Worm (Caenorhabditis elegans) whole organism, L3 larva: ENCODE data around the gene C12D5.5.
"Not testable (repeated sequence)": the region's sequence is repeated elsewhere in the genome, so short reads cannot be mapped to it uniquely, and the experiment has no call there.

Source experiments
- R02D3.7 ChIP-seq: fragments of 150-350 bp; optimal IDR thresholded peaks from 2 replicates; lab custom pipeline; 2014; ENCODE audit warnings: missing biosample characterization, missing genetic modification characterization
- ZK546.5 ChIP-seq: sonication (generic microtip); optimal IDR thresholded peaks from 2 replicates; lab custom pipeline; 2017; ENCODE audit warnings: missing biosample characterization, missing genetic modification characterization
- aly-2 ChIP-seq: fragments of 150-350 bp; optimal IDR thresholded peaks from 2 replicates; lab custom pipeline; 2014; ENCODE audit warnings: missing biosample characterization, missing genetic modification characterization
- ama-1 ChIP-seq: fragments of 150-350 bp; optimal IDR thresholded peaks from 2 replicates; lab custom pipeline; 2018
- ceh-16 ChIP-seq: sonication (generic microtip); optimal IDR thresholded peaks from 2 replicates; lab custom pipeline; 2017; ENCODE audit warnings: missing biosample characterization, missing genetic modification characterization
- ceh-28 ChIP-seq: fragments of 150-350 bp; optimal IDR thresholded peaks from 2 replicates; lab custom pipeline; 2014; ENCODE audit warnings: missing biosample characterization, missing genetic modification reagents, missing genetic modification characterization
- ceh-82 ChIP-seq: fragments of 150-350 bp; optimal IDR thresholded peaks from 2 replicates; lab custom pipeline; 2014; ENCODE audit warnings: missing biosample characterization, missing genetic modification characterization
- ceh-9 ChIP-seq: sonication (generic microtip); optimal IDR thresholded peaks from 2 replicates; lab custom pipeline; 2018; ENCODE audit warnings: missing biosample characterization, missing genetic modification characterization
- daf-12 ChIP-seq: fragments of 150-350 bp; optimal IDR thresholded peaks from 2 replicates; lab custom pipeline; 2014; ENCODE audit warnings: missing biosample characterization, missing genetic modification reagents, missing genetic modification characterization
- egl-27 ChIP-seq: sonication (generic microtip); optimal IDR thresholded peaks from 4 replicates; lab custom pipeline; 2017; ENCODE audit warnings: missing biosample characterization, missing genetic modification reagents, missing genetic modification characterization
- elt-2 ChIP-seq: sonication (generic microtip); optimal IDR thresholded peaks from 2 replicates; lab custom pipeline; 2016; ENCODE audit warnings: missing genetic modification reagents, mild to moderate bottlenecking, missing genetic modification characterization, missing compliant biosample characterization
- elt-3 ChIP-seq, 3 experiments: fragments of 150-350 bp in 1 of 3; sonication (generic microtip) in 2 of 3; optimal IDR thresholded peaks; 2 replicates in 2 of 3; 4 replicates in 1 of 3; lab custom pipeline; 2014 to 2017; ENCODE audit warnings: missing biosample characterization in 3 of 3, missing genetic modification characterization in 3 of 3
- eor-1 ChIP-seq, 2 experiments: fragments of 150-350 bp; optimal IDR thresholded peaks; 2 replicates each; lab custom pipeline; 2014 to 2018; ENCODE audit warnings: missing biosample characterization in 2 of 2, missing genetic modification characterization in 2 of 2
- fkh-2 ChIP-seq: fragments of 150-350 bp; optimal IDR thresholded peaks from 2 replicates; lab custom pipeline; 2014; ENCODE audit warnings: missing biosample characterization, missing genetic modification reagents, missing genetic modification characterization
- fos-1 ChIP-seq: fragments of 150-350 bp; optimal IDR thresholded peaks from 2 replicates; lab custom pipeline; 2014; ENCODE audit warnings: missing biosample characterization, missing genetic modification characterization
- hmg-11 ChIP-seq: sonication (generic microtip); optimal IDR thresholded peaks from 2 replicates; lab custom pipeline; 2016; ENCODE audit warnings: missing genetic modification characterization, missing compliant biosample characterization
- lsy-12 ChIP-seq: sonication (generic microtip); optimal IDR thresholded peaks from 2 replicates; lab custom pipeline; 2016; ENCODE audit warnings: mild to moderate bottlenecking, missing genetic modification characterization, missing compliant biosample characterization
- mdl-1 ChIP-seq: fragments of 150-350 bp; optimal IDR thresholded peaks from 2 replicates; lab custom pipeline; 2014; ENCODE audit warnings: missing biosample characterization, missing genetic modification characterization
- mml-1 ChIP-seq: fragments of 150-350 bp; sonication (generic microtip); optimal IDR thresholded peaks from 3 replicates; lab custom pipeline; 2014; ENCODE audit warnings: missing biosample characterization, missing genetic modification characterization
- nfya-1 ChIP-seq: sonication (generic microtip); optimal IDR thresholded peaks from 2 replicates; lab custom pipeline; 2017; ENCODE audit warnings: missing genetic modification characterization, mild to moderate bottlenecking, missing compliant biosample characterization, antibody characterized with exemption, moderate library complexity; ENCODE audit not compliant: insufficient read depth
- nhr-11 ChIP-seq: fragments of 150-350 bp; optimal IDR thresholded peaks from 2 replicates; lab custom pipeline; 2014; ENCODE audit warnings: missing biosample characterization, missing genetic modification characterization
- nhr-12 ChIP-seq: fragments of 150-350 bp; optimal IDR thresholded peaks from 2 replicates; lab custom pipeline; 2014; ENCODE audit warnings: missing biosample characterization, missing genetic modification characterization
- nhr-237 ChIP-seq: fragments of 150-350 bp; optimal IDR thresholded peaks from 2 replicates; lab custom pipeline; 2014; ENCODE audit warnings: missing biosample characterization, missing genetic modification characterization
- nhr-25 ChIP-seq: sonication (generic microtip); optimal IDR thresholded peaks from 2 replicates; lab custom pipeline; 2017; ENCODE audit warnings: missing biosample characterization, missing genetic modification characterization
- nhr-28 ChIP-seq: fragments of 150-350 bp; optimal IDR thresholded peaks from 2 replicates; lab custom pipeline; 2014; ENCODE audit warnings: missing biosample characterization, missing genetic modification characterization
- nhr-43 ChIP-seq: sonication (generic microtip); optimal IDR thresholded peaks from 2 replicates; lab custom pipeline; 2016; ENCODE audit warnings: mild to moderate bottlenecking, missing genetic modification characterization, missing compliant biosample characterization; ENCODE audit not compliant: poor library complexity, severe bottlenecking
- nhr-67 ChIP-seq: fragments of 150-350 bp; optimal IDR thresholded peaks from 2 replicates; lab custom pipeline; 2014; ENCODE audit warnings: missing biosample characterization, missing genetic modification characterization
- nhr-77 ChIP-seq: fragments of 150-350 bp; optimal IDR thresholded peaks from 2 replicates; lab custom pipeline; 2014; ENCODE audit warnings: missing biosample characterization, missing genetic modification characterization
- pha-4 ChIP-seq: fragments of 150-350 bp; optimal IDR thresholded peaks from 2 replicates; lab custom pipeline; 2014; ENCODE audit warnings: missing biosample characterization, missing genetic modification reagents, missing genetic modification characterization
- sea-2 ChIP-seq: fragments of 150-350 bp; sonication (generic microtip); optimal IDR thresholded peaks from 4 replicates; lab custom pipeline; 2014; ENCODE audit warnings: missing biosample characterization, missing genetic modification reagents, missing genetic modification characterization
- skn-1 ChIP-seq: fragments of 150-350 bp; optimal IDR thresholded peaks from 2 replicates; lab custom pipeline; 2014; ENCODE audit warnings: missing biosample characterization, missing genetic modification characterization
- snpc-4 ChIP-seq: fragments of 150-350 bp; optimal IDR thresholded peaks from 2 replicates; lab custom pipeline; 2014; ENCODE audit warnings: missing biosample characterization, missing genetic modification characterization
- tbx-2 ChIP-seq: sonication (generic microtip); optimal IDR thresholded peaks from 2 replicates; lab custom pipeline; 2016; ENCODE audit warnings: mild to moderate bottlenecking, missing genetic modification characterization, missing compliant biosample characterization
- unc-39 ChIP-seq: sonication (generic microtip); optimal IDR thresholded peaks from 4 replicates; lab custom pipeline; 2017; ENCODE audit warnings: missing biosample characterization, missing genetic modification characterization
- unc-62 ChIP-seq: fragments of 150-350 bp; sonication (generic microtip); optimal IDR thresholded peaks from 4 replicates; lab custom pipeline; 2014; ENCODE audit warnings: missing biosample characterization, missing genetic modification reagents, missing genetic modification characterization
- zag-1 ChIP-seq: fragments of 150-350 bp; optimal IDR thresholded peaks from 2 replicates; lab custom pipeline; 2014; ENCODE audit warnings: missing biosample characterization, missing genetic modification characterization
- ztf-11 ChIP-seq: fragments of 150-350 bp; optimal IDR thresholded peaks from 2 replicates; lab custom pipeline; 2014; ENCODE audit warnings: missing biosample characterization, missing genetic modification characterization
- ztf-4 ChIP-seq: fragments of 150-350 bp; optimal IDR thresholded peaks from 2 replicates; lab custom pipeline; 2014; ENCODE audit warnings: missing biosample characterization, missing genetic modification characterization

The C12D5.5 gene

ce11 chrV:7696842-7697241 lies 28.8 kb downstream of the C12D5.5 start, which contains the start of gene ZK105.3:
Gene ZK105.3 (plus strand): TSS chrV:7697142.
- TF ChIP-seq aly-2 (no peak), hmg-11 (tag; lab: Kevin White, UChicago) (no peak), elt-2 (tag; lab: Kevin White, UChicago) (no peak), unc-39 (tag; lab: Kevin White, UChicago) (no peak)

- TF ChIP-seq skn-1, ceh-16, nhr-25 (tag; lab: Kevin White, UChicago): not testable (repeated sequence)
- TF ChIP-seq, all 47 proteins: peak for 0; not testable (repeated sequence) for 47
Observed at ce11 chrV:7703536-7703935, 35.5 kb downstream of the C12D5.5 start, which contains the start of gene srsx-40. Gene srsx-40 (minus strand): TSS chrV:7703636.

- TF ChIP-seq ceh-9: no peak
- no peak for TF ChIP-seq mml-1 (tag; lab: Kevin White, UChicago)
- no peak for TF ChIP-seq zag-1 (tag; lab: Kevin White, UChicago)
- no peak for TF ChIP-seq nhr-28 (tag; lab: Kevin White, UChicago)
- no peak for TF ChIP-seq snpc-4 (tag; lab: Kevin White, UChicago)
- TF ChIP-seq skn-1 (tag; lab: Kevin White, UChicago): no peak
- no peak for TF ChIP-seq unc-39 (tag; lab: Kevin White, UChicago)
- no peak for TF ChIP-seq aly-2
- no peak for TF ChIP-seq unc-62 (GFP tag; lab: Kevin White, UChicago)
- TF ChIP-seq R02D3.7 (tag; lab: Kevin White, UChicago): no peak
- no peak for TF ChIP-seq eor-1 (tag; optimal IDR thresholded peaks at IDR 0.05; lab: Kevin White, UChicago)
- TF ChIP-seq ceh-82: no peak
- TF ChIP-seq ZK546.5: no peak
- no peak for TF ChIP-seq egl-27
- no peak for TF ChIP-seq ceh-28
Observed at ce11 chrV:7705316-7705715, 37.3 kb downstream of the C12D5.5 start, which contains the start of gene srw-3. Gene srw-3 (plus strand): TSS chrV:7705616.

ce11 chrV:7708525-7708924 lies 40.5 kb downstream of the C12D5.5 start, which contains the start of gene ZK105.11:
Gene ZK105.11 (minus strand): TSS chrV:7708625.
- TF ChIP-seq unc-39 (tag; lab: Kevin White, UChicago) (no peak), elt-2 (tag; lab: Kevin White, UChicago) (no peak), nfya-1 (no peak), nhr-77 (tag; lab: Kevin White, UChicago) (no peak), nhr-25 (tag; lab: Kevin White, UChicago) (no peak), nhr-12 (tag; lab: Kevin White, UChicago) (no peak), pha-4 (no peak), ztf-11 (tag; lab: Kevin White, UChicago) (no peak), ceh-16 (tag; lab: Kevin White, UChicago) (no peak), sea-2 (no peak), ceh-28 (no peak), lsy-12 (tag; lab: Kevin White, UChicago) (no peak), ceh-9 (no peak), nhr-43 (tag; lab: Kevin White, UChicago) (no peak), daf-12 (tag; lab: Kevin White, UChicago) (no peak), fkh-2 (no peak), fos-1 (no peak), nhr-67 (tag; lab: Kevin White, UChicago) (no peak)

ce11 chrV:7713072-7713471 lies 45.0 kb downstream of the C12D5.5 start, which contains the start of gene ZK105.13:
Gene ZK105.13 (minus strand): TSS chrV:7713172.
- TF ChIP-seq tbx-2 (tag; lab: Kevin White, UChicago) (no peak), lsy-12 (tag; lab: Kevin White, UChicago) (no peak)

- TF ChIP-seq pha-4: no peak
- no peak for TF ChIP-seq nhr-28 (tag; lab: Kevin White, UChicago)
- TF ChIP-seq elt-2 (tag; lab: Kevin White, UChicago): no peak
- no peak for TF ChIP-seq nhr-237 (tag; lab: Kevin White, UChicago)
- TF ChIP-seq eor-1 (tag; optimal IDR thresholded peaks at IDR 0.05; lab: Kevin White, UChicago): no peak
- no peak for TF ChIP-seq nfya-1
- no peak for TF ChIP-seq mml-1 (tag; lab: Kevin White, UChicago)
- no peak for TF ChIP-seq ama-1 (lab: Kevin White, UChicago)
- TF ChIP-seq elt-3 (tag; optimal IDR thresholded peaks at IDR 0.05; lab: Kevin White, UChicago): no peak
- TF ChIP-seq nhr-77 (tag; lab: Kevin White, UChicago): no peak
- TF ChIP-seq nhr-11 (tag; lab: Kevin White, UChicago): no peak
- TF ChIP-seq mdl-1 (tag; lab: Kevin White, UChicago): no peak
- no peak for TF ChIP-seq ztf-4 (tag; lab: Kevin White, UChicago)
Observed at ce11 chrV:7713691-7714090, 45.7 kb downstream of the C12D5.5 start, which contains the start of gene ZK105.1. Gene ZK105.1 (plus strand): TSS chrV:7713991.
